Worm (Caenorhabditis elegans) whole organism, L1 larva: ENCODE results near the gene F42C5.5.
A peak's percentile ranks its signal among the peaks of the same experiment; 100 is the strongest.

ENCODE experiments used
- C04F5.9 ChIP-seq: sonication (generic microtip); optimal IDR thresholded peaks from 2 replicates; lab custom pipeline; 2016; ENCODE audit warnings: missing genetic modification characterization, missing compliant biosample characterization
- C34B4.2 ChIP-seq: sonication (generic microtip); optimal IDR thresholded peaks from 2 replicates; lab custom pipeline; 2017; ENCODE audit warnings: mild to moderate bottlenecking, missing genetic modification characterization, missing compliant biosample characterization
- Y116A8C.19 ChIP-seq: sonication (generic microtip); optimal IDR thresholded peaks from 2 replicates; lab custom pipeline; 2016; ENCODE audit warnings: missing compliant biosample characterization, missing genetic modification characterization, borderline replicate concordance
- aly-2 ChIP-seq: fragments of 150-350 bp; optimal IDR thresholded peaks from 2 replicates; lab custom pipeline; 2014; ENCODE audit warnings: missing biosample characterization, missing genetic modification characterization
- ama-1 ChIP-seq: fragments of 150-350 bp; optimal IDR thresholded peaks from 2 replicates; lab custom pipeline; 2014
- blmp-1 ChIP-seq: fragments of 150-350 bp; optimal IDR thresholded peaks from 2 replicates; lab custom pipeline; 2014; ENCODE audit warnings: missing biosample characterization, missing genetic modification characterization
- ceh-63 ChIP-seq: fragments of 200-800 bp; sonication (Bioruptor generic); optimal IDR thresholded peaks from 2 replicates; lab custom pipeline; 2018; ENCODE audit warnings: mild to moderate bottlenecking, missing genetic modification characterization, missing compliant biosample characterization
- ceh-88 ChIP-seq: fragments of 200-800 bp; sonication (Bioruptor generic); IDR thresholded peaks from 2 replicates; pipeline ENCODE4 v1.3.6; 2022; ENCODE audit warnings: missing genetic modification characterization, missing compliant biosample characterization
- ces-1 ChIP-seq: fragments of 150-350 bp; optimal IDR thresholded peaks from 2 replicates; lab custom pipeline; 2014; ENCODE audit warnings: missing biosample characterization, missing genetic modification reagents, missing genetic modification characterization
- efl-1 ChIP-seq, 4 experiments: fragments of 150-350 bp; optimal IDR thresholded peaks in 3 of 4; peaks in 1 of 4; 1 replicate in 1 of 4; 2 replicates in 3 of 4; lab custom pipeline; 2014; ENCODE audit warnings: missing biosample characterization in 2 of 4, missing genetic modification characterization in 2 of 4, missing genetic modification reagents in 2 of 4
- elt-2 ChIP-seq: sonication (generic microtip); optimal IDR thresholded peaks from 2 replicates; lab custom pipeline; 2016; ENCODE audit warnings: missing genetic modification characterization, mild to moderate bottlenecking, inconsistent platforms, missing compliant biosample characterization, missing genetic modification reagents
- ets-5 ChIP-seq: fragments of 200-800 bp; sonication (Bioruptor generic); IDR thresholded peaks from 2 replicates; pipeline ENCODE4 v1.3.6; 2022; ENCODE audit warnings: missing genetic modification characterization, missing compliant biosample characterization
- fkh-8 ChIP-seq: sonication (generic microtip); optimal IDR thresholded peaks from 2 replicates; lab custom pipeline; 2016; ENCODE audit warnings: mild to moderate bottlenecking, missing genetic modification characterization, missing compliant biosample characterization
- grh-1 ChIP-seq: fragments of 200-800 bp; sonication (Bioruptor generic); IDR thresholded peaks from 2 replicates; pipeline ENCODE4 v1.3.6; 2022; ENCODE audit warnings: missing genetic modification reagents, missing genetic modification characterization, missing compliant biosample characterization
- hlh-4 ChIP-seq: sonication (generic microtip); optimal IDR thresholded peaks from 2 replicates; lab custom pipeline; 2016; ENCODE audit warnings: mild to moderate bottlenecking, missing genetic modification characterization, missing compliant biosample characterization
- lin-13 ChIP-seq: fragments of 150-350 bp; optimal IDR thresholded peaks from 2 replicates; lab custom pipeline; 2014; ENCODE audit warnings: missing biosample characterization, missing genetic modification reagents, missing genetic modification characterization
- lin-14 ChIP-seq: fragments of 200-800 bp; sonication (Bioruptor generic); optimal IDR thresholded peaks from 2 replicates; lab custom pipeline; 2018; ENCODE audit warnings: mild to moderate bottlenecking, missing genetic modification characterization, moderate library complexity, missing compliant biosample characterization
- lin-35 ChIP-seq, 2 experiments: fragments of 150-350 bp; optimal IDR thresholded peaks; 2 replicates each; lab custom pipeline; 2014; ENCODE audit warnings: missing biosample characterization in 2 of 2, missing genetic modification characterization in 2 of 2, missing genetic modification reagents in 2 of 2
- lsy-2 ChIP-seq, 2 experiments: fragments of 150-350 bp; optimal IDR thresholded peaks; 2 replicates each; lab custom pipeline; 2014; ENCODE audit warnings: missing biosample characterization in 2 of 2, missing genetic modification characterization in 2 of 2
- mab-9 ChIP-seq: fragments of 200-800 bp; sonication (Bioruptor generic); IDR thresholded peaks from 2 replicates; pipeline ENCODE4 v1.3.6; 2022; ENCODE audit warnings: missing genetic modification reagents, missing genetic modification characterization, missing compliant biosample characterization
- mdl-1 ChIP-seq, 2 experiments: fragments of 150-350 bp; optimal IDR thresholded peaks; 2 replicates each; lab custom pipeline; 2014 to 2017; ENCODE audit warnings: missing biosample characterization in 2 of 2, missing genetic modification characterization in 2 of 2, inconsistent platforms in 1 of 2
- nhr-11 ChIP-seq: fragments of 150-350 bp; optimal IDR thresholded peaks from 2 replicates; lab custom pipeline; 2014; ENCODE audit warnings: missing biosample characterization, missing genetic modification characterization
- nhr-12 ChIP-seq: sonication (generic microtip); optimal IDR thresholded peaks from 2 replicates; lab custom pipeline; 2017; ENCODE audit warnings: missing biosample characterization, missing genetic modification characterization
- nhr-19 ChIP-seq: fragments of 200-800 bp; sonication (Bioruptor generic); conservative IDR thresholded peaks from 2 replicates; pipeline ENCODE4 v1.3.6; 2022; ENCODE audit warnings: missing genetic modification characterization, missing compliant biosample characterization
- nhr-28 ChIP-seq: fragments of 150-350 bp; optimal IDR thresholded peaks from 2 replicates; lab custom pipeline; 2014; ENCODE audit warnings: missing biosample characterization, missing genetic modification characterization
- nhr-47 ChIP-seq: sonication (generic microtip); optimal IDR thresholded peaks from 2 replicates; lab custom pipeline; 2016; ENCODE audit warnings: mild to moderate bottlenecking, missing genetic modification characterization, moderate library complexity, missing compliant biosample characterization
- nhr-71 ChIP-seq: sonication (generic microtip); optimal IDR thresholded peaks from 2 replicates; lab custom pipeline; 2016; ENCODE audit warnings: mild to moderate bottlenecking, missing genetic modification characterization, moderate library complexity, missing compliant biosample characterization
- nhr-76 ChIP-seq: sonication (generic microtip); optimal IDR thresholded peaks from 2 replicates; lab custom pipeline; 2017; ENCODE audit warnings: missing biosample characterization, missing genetic modification characterization
- nhr-77 ChIP-seq: fragments of 150-350 bp; optimal IDR thresholded peaks from 2 replicates; lab custom pipeline; 2014; ENCODE audit warnings: missing biosample characterization, missing genetic modification characterization
- nhr-90 ChIP-seq: sonication (generic microtip); optimal IDR thresholded peaks from 2 replicates; lab custom pipeline; 2016; ENCODE audit warnings: mild to moderate bottlenecking, missing genetic modification characterization, missing compliant biosample characterization; ENCODE audit not compliant: poor library complexity
- pag-3 ChIP-seq: sonication (generic microtip); optimal IDR thresholded peaks from 2 replicates; lab custom pipeline; 2017; ENCODE audit warnings: missing genetic modification characterization, mild to moderate bottlenecking, missing compliant biosample characterization, antibody characterized with exemption, borderline replicate concordance; ENCODE audit not compliant: insufficient read depth
- pax-3 ChIP-seq: fragments of 200-800 bp; sonication (Bioruptor generic); optimal IDR thresholded peaks from 2 replicates; lab custom pipeline; 2018; ENCODE audit warnings: mild to moderate bottlenecking, missing genetic modification characterization, moderate library complexity, missing compliant biosample characterization
- snpc-4 ChIP-seq: fragments of 150-350 bp; optimal IDR thresholded peaks from 2 replicates; lab custom pipeline; 2014; ENCODE audit warnings: missing biosample characterization, missing genetic modification characterization
- snu-23 ChIP-seq: sonication (generic microtip); optimal IDR thresholded peaks from 2 replicates; lab custom pipeline; 2016; ENCODE audit warnings: missing genetic modification characterization, missing compliant biosample characterization
- sox-4 ChIP-seq: sonication (generic microtip); optimal IDR thresholded peaks from 2 replicates; lab custom pipeline; 2016; ENCODE audit warnings: missing genetic modification characterization, missing compliant biosample characterization
- sptf-1 ChIP-seq: fragments of 150-350 bp; optimal IDR thresholded peaks from 2 replicates; lab custom pipeline; 2014; ENCODE audit warnings: missing biosample characterization, missing genetic modification characterization
- unc-62 ChIP-seq: fragments of 150-350 bp; optimal IDR thresholded peaks from 2 replicates; lab custom pipeline; 2014; ENCODE audit warnings: missing biosample characterization, missing genetic modification reagents, missing genetic modification characterization
- unc-86 ChIP-seq: sonication (generic microtip); optimal IDR thresholded peaks from 2 replicates; lab custom pipeline; 2016; ENCODE audit warnings: missing genetic modification characterization, missing compliant biosample characterization
- zag-1 ChIP-seq: fragments of 150-350 bp; optimal IDR thresholded peaks from 2 replicates; lab custom pipeline; 2014; ENCODE audit warnings: missing biosample characterization, missing genetic modification characterization
- zip-4 ChIP-seq: fragments of 200-800 bp; sonication (Bioruptor generic); optimal IDR thresholded peaks from 2 replicates; lab custom pipeline; 2018; ENCODE audit warnings: mild to moderate bottlenecking, missing genetic modification characterization, moderate library complexity, missing compliant biosample characterization
- ztf-11 ChIP-seq, 2 experiments: sonication (generic microtip); optimal IDR thresholded peaks; 2 replicates each; lab custom pipeline; 2016 to 2017; ENCODE audit warnings: missing genetic modification characterization in 2 of 2, missing biosample characterization in 1 of 2, missing compliant biosample characterization in 1 of 2

The F42C5.5 gene

ce11 chrIV:7287474-7287873 lies 6.5 kb downstream of the F42C5.5 start, which contains the start of gene F42C5.3:
Gene F42C5.3 (minus strand): TSS chrIV:7287574.
- no peak for TF ChIP-seq ama-1 (lab: Kevin White, UChicago)
- no peak for TF ChIP-seq zag-1
- TF ChIP-seq nhr-12 (tag; lab: Kevin White, UChicago): no peak
- TF ChIP-seq blmp-1 (tag; lab: Kevin White, UChicago): no peak
- TF ChIP-seq sptf-1 (tag; lab: Kevin White, UChicago): no peak

ce11 chrIV:7285839-7286238 lies 8.2 kb downstream of the F42C5.5 start, which contains the start of gene C06E4.8:
Gene C06E4.8 (minus strand): TSS chrIV:7285875.
- TF ChIP-seq ceh-63 (GFP tag; lab: Kevin White, UChicago) (no peak), nhr-90 (tag; lab: Kevin White, UChicago) (no peak), snpc-4 (tag; lab: Kevin White, UChicago) (no peak), nhr-12 (tag; lab: Kevin White, UChicago) (no peak), sox-4 (tag; lab: Kevin White, UChicago) (no peak), nhr-71 (tag; lab: Kevin White, UChicago) (no peak)

ce11 chrIV:7282957-7283356 lies 11.1 kb downstream of the F42C5.5 start, which contains the start of gene C06E4.1:
Gene C06E4.1 (plus strand): TSS chrIV:7283257.
- TF ChIP-seq fkh-8: no peak
- no peak for TF ChIP-seq efl-1 (optimal IDR thresholded peaks at IDR 0.05; lab: Kevin White, UChicago)
- TF ChIP-seq efl-1 (GFP tag; optimal IDR thresholded peaks at IDR 0.05 in 1 of 2; lab: Kevin White, UChicago): peak in 1 of 2 experiments; percentile 66
- TF ChIP-seq ets-5 (GFP tag; lab: Robert Waterston, UW): 0 out of 2 replicates have a peak, but pooled peaks have one; percentile 11
- TF ChIP-seq, all 84 proteins: peak for 2

- TF ChIP-seq nhr-19 (GFP tag; lab: Robert Waterston, UW) (no peak), lin-13 (GFP tag; lab: Kevin White, UChicago) (no peak), nhr-47 (no peak), lin-14 (no peak), pag-3 (tag; lab: Kevin White, UChicago) (no peak), sptf-1 (tag; lab: Kevin White, UChicago) (no peak)
These were observed 17.4 kb downstream of the F42C5.5 start, which contains the start of gene C06E4.2 for ce11 chrIV:7276661-7277060. Gene C06E4.2 (plus strand): TSS chrIV:7276961.

ce11 chrIV:7274969-7275548 lies 19.0 kb downstream of the F42C5.5 start:
- no peak for TF ChIP-seq nhr-76 (tag; lab: Kevin White, UChicago)
- TF ChIP-seq nhr-11: no peak
- no peak for TF ChIP-seq ceh-88
- no peak for TF ChIP-seq lsy-2 (tag; optimal IDR thresholded peaks at IDR 0.05; lab: Kevin White, UChicago)
- TF ChIP-seq grh-1 (GFP tag; lab: Robert Waterston, UW): no peak
- no peak for TF ChIP-seq nhr-71 (tag; lab: Kevin White, UChicago)
- TF ChIP-seq nhr-90 (tag; lab: Kevin White, UChicago): peak; percentile 18
- TF ChIP-seq lin-35 (GFP tag; optimal IDR thresholded peaks at IDR 0.05; lab: Kevin White, UChicago): no peak
- TF ChIP-seq pax-3 (tag; lab: Kevin White, UChicago): no peak
- no peak for TF ChIP-seq ces-1 (GFP tag; lab: Kevin White, UChicago)
- TF ChIP-seq mdl-1 (tag; optimal IDR thresholded peaks at IDR 0.05; lab: Kevin White, UChicago): no peak
- no peak for TF ChIP-seq zip-4 (GFP tag; lab: Kevin White, UChicago)
- TF ChIP-seq hlh-4 (tag; lab: Kevin White, UChicago): no peak
- no peak for TF ChIP-seq Y116A8C.19 (tag; lab: Kevin White, UChicago)
- TF ChIP-seq C04F5.9 (tag; lab: Kevin White, UChicago): no peak
- no peak for TF ChIP-seq nhr-28 (tag; lab: Kevin White, UChicago)
- no peak for TF ChIP-seq ztf-11 (tag; optimal IDR thresholded peaks at IDR 0.05; lab: Kevin White, UChicago)
- TF ChIP-seq elt-2: peak; percentile 3
- TF ChIP-seq lin-14: peak; percentile 43
- TF ChIP-seq snpc-4 (tag; lab: Kevin White, UChicago): no peak
- no peak for TF ChIP-seq efl-1 (optimal IDR thresholded peaks at IDR 0.05; lab: Kevin White, UChicago)
- peak in 1 of 2 experiments; percentile 8 for TF ChIP-seq efl-1 (GFP tag; optimal IDR thresholded peaks at IDR 0.05 in 1 of 2; lab: Kevin White, UChicago)
- TF ChIP-seq mab-9: no peak
- TF ChIP-seq nhr-77: no peak
- TF ChIP-seq nhr-47: peak; percentile 11
- no peak for TF ChIP-seq ceh-63 (GFP tag; lab: Kevin White, UChicago)
- no peak for TF ChIP-seq aly-2
- no peak for TF ChIP-seq unc-86
- peak; percentile 27 for TF ChIP-seq snu-23
- TF ChIP-seq unc-62 (GFP tag; lab: Kevin White, UChicago): no peak
- TF ChIP-seq lin-13 (GFP tag; lab: Kevin White, UChicago): no peak
- no peak for TF ChIP-seq C34B4.2 (tag; lab: Kevin White, UChicago)
